Worm (Caenorhabditis elegans): Measurements from ENCODE around the gene srh-214.

srh-214 gene

ce11 chrV:16780554-16780953 is 49.0 kb downstream of the srh-214 start:
- TF ChIP-seq F13C5.2 (tag; optimal IDR thresholded peaks at IDR 0.05) (no peak), hnd-1 (tag; optimal IDR thresholded peaks at IDR 0.05) (no peak), tbx-37 (GFP tag; conservative IDR thresholded peaks at IDR 0.05) (no peak), ama-1 (optimal IDR thresholded peaks at IDR 0.05) (no peak), aly-1 (tag; optimal IDR thresholded peaks at IDR 0.05) (no peak), tra-4 (tag; optimal IDR thresholded peaks at IDR 0.05) (no peak), ceh-36 (tag; optimal IDR thresholded peaks at IDR 0.05) (no peak), hmg-4 (GFP tag; optimal IDR thresholded peaks at IDR 0.05) (no peak), ets-7 (tag; optimal IDR thresholded peaks at IDR 0.05) (no peak), tbx-11 (GFP tag; IDR thresholded peaks at IDR 0.05) (no peak), B0310.2 (tag; optimal IDR thresholded peaks at IDR 0.05) (no peak), flt-1 (GFP tag; IDR thresholded peaks at IDR 0.05) (no peak), pes-1 (GFP tag; IDR thresholded peaks at IDR 0.05) (no peak), scrt-1 (GFP tag; IDR thresholded peaks at IDR 0.05) (no peak), hmbx-1 (tag; optimal IDR thresholded peaks at IDR 0.05) (no peak), ceh-13 (GFP tag; optimal IDR thresholded peaks at IDR 0.05) (no peak), sea-1 (GFP tag; conservative IDR thresholded peaks at IDR 0.05) (no peak)

ce11 chrV:16779971-16780370 is 49.6 kb downstream of the srh-214 start:
- no peak for TF ChIP-seq ceh-36 (tag; optimal IDR thresholded peaks at IDR 0.05)
- no peak for TF ChIP-seq ets-7 (tag; optimal IDR thresholded peaks at IDR 0.05)
- no peak for TF ChIP-seq tbx-37 (GFP tag; conservative IDR thresholded peaks at IDR 0.05)
- no peak for TF ChIP-seq sea-1 (GFP tag; conservative IDR thresholded peaks at IDR 0.05)
- TF ChIP-seq hnd-1 (tag; optimal IDR thresholded peaks at IDR 0.05), result no peak
- TF ChIP-seq ama-1 (optimal IDR thresholded peaks at IDR 0.05), result no peak
- TF ChIP-seq flt-1 (GFP tag; IDR thresholded peaks at IDR 0.05), result no peak
- no peak for TF ChIP-seq pes-1 (GFP tag; IDR thresholded peaks at IDR 0.05)
- no peak for TF ChIP-seq hmg-4 (GFP tag; optimal IDR thresholded peaks at IDR 0.05)
- no peak for TF ChIP-seq aly-1 (tag; optimal IDR thresholded peaks at IDR 0.05)
- no peak for TF ChIP-seq hmbx-1 (tag; optimal IDR thresholded peaks at IDR 0.05)
- TF ChIP-seq tbx-11 (GFP tag; IDR thresholded peaks at IDR 0.05), result no peak
- no peak for TF ChIP-seq B0310.2 (tag; optimal IDR thresholded peaks at IDR 0.05)
- no peak for TF ChIP-seq ceh-13 (GFP tag; optimal IDR thresholded peaks at IDR 0.05)
- TF ChIP-seq F13C5.2 (tag; optimal IDR thresholded peaks at IDR 0.05), result no peak

ce11 chrV:16779281-16779597 is 50.3 kb downstream of the srh-214 start:
- TF ChIP-seq ama-1 (optimal IDR thresholded peaks at IDR 0.05), result no peak
- no peak for TF ChIP-seq pes-1 (GFP tag; IDR thresholded peaks at IDR 0.05)
- no peak for TF ChIP-seq hmg-4 (GFP tag; optimal IDR thresholded peaks at IDR 0.05)
- TF ChIP-seq F13C5.2 (tag; optimal IDR thresholded peaks at IDR 0.05), result no peak
- TF ChIP-seq ceh-13 (GFP tag; optimal IDR thresholded peaks at IDR 0.05), result no peak
- TF ChIP-seq scrt-1 (GFP tag; IDR thresholded peaks at IDR 0.05), result no peak
- TF ChIP-seq flt-1 (GFP tag; IDR thresholded peaks at IDR 0.05), result no peak
- no peak for TF ChIP-seq sea-1 (GFP tag; conservative IDR thresholded peaks at IDR 0.05)
- no peak for TF ChIP-seq hnd-1 (tag; optimal IDR thresholded peaks at IDR 0.05)
- no peak for TF ChIP-seq hmbx-1 (tag; optimal IDR thresholded peaks at IDR 0.05)
- no peak for TF ChIP-seq ceh-36 (tag; optimal IDR thresholded peaks at IDR 0.05)

- no peak for TF ChIP-seq tbx-37 (GFP tag; conservative IDR thresholded peaks at IDR 0.05)
- TF ChIP-seq pes-1 (GFP tag; IDR thresholded peaks at IDR 0.05), result no peak
- no peak for TF ChIP-seq tra-4 (tag; optimal IDR thresholded peaks at IDR 0.05)
- no peak for TF ChIP-seq flt-1 (GFP tag; IDR thresholded peaks at IDR 0.05)
- no peak for TF ChIP-seq ceh-36 (tag; optimal IDR thresholded peaks at IDR 0.05)
- no peak for TF ChIP-seq hmg-4 (GFP tag; optimal IDR thresholded peaks at IDR 0.05)
- TF ChIP-seq hnd-1 (tag; optimal IDR thresholded peaks at IDR 0.05), result no peak
- TF ChIP-seq aly-1 (tag; optimal IDR thresholded peaks at IDR 0.05), result no peak
- no peak for TF ChIP-seq sea-1 (GFP tag; conservative IDR thresholded peaks at IDR 0.05)
- no peak for TF ChIP-seq tbx-11 (GFP tag; IDR thresholded peaks at IDR 0.05)
- no peak for TF ChIP-seq F13C5.2 (tag; optimal IDR thresholded peaks at IDR 0.05)
These were observed 50.8 kb downstream of the srh-214 start for ce11 chrV:16778540-16779280.
